Worm (Caenorhabditis elegans) whole organism, late embryonic: Measurements from ENCODE around the gene pqn-90.
"Not testable (repeated sequence)": the region's sequence is repeated elsewhere in the genome, so short reads cannot be mapped to it uniquely, and the experiment has no call there.

Source experiments
- C38D4.7 ChIP-seq: fragments of 200-800 bp; sonication (Bioruptor generic); optimal IDR thresholded peaks from 2 replicates; lab custom pipeline; 2018; ENCODE audit warnings: mild to moderate bottlenecking, missing genetic modification characterization, moderate library complexity, missing compliant biosample characterization
- K09A11.1 ChIP-seq: sonication (generic microtip); optimal IDR thresholded peaks from 2 replicates; lab custom pipeline; 2017; ENCODE audit warnings: antibody characterized with exemption, mild to moderate bottlenecking, missing genetic modification characterization, missing compliant biosample characterization; ENCODE audit not compliant: insufficient read depth
- T23F11.4 ChIP-seq: fragments of 200-800 bp; sonication (Bioruptor generic); optimal IDR thresholded peaks from 2 replicates; lab custom pipeline; 2018; ENCODE audit warnings: mild to moderate bottlenecking, missing genetic modification characterization, missing compliant biosample characterization
- Y22D7AL.16 ChIP-seq: sonication (generic microtip); optimal IDR thresholded peaks from 2 replicates; lab custom pipeline; 2016; ENCODE audit warnings: missing genetic modification characterization, missing compliant biosample characterization
- ahr-1 ChIP-seq: sonication (generic microtip); optimal IDR thresholded peaks from 2 replicates; lab custom pipeline; 2016; ENCODE audit warnings: missing genetic modification characterization, missing compliant biosample characterization
- ceh-22 ChIP-seq: sonication (generic microtip); optimal IDR thresholded peaks from 2 replicates; lab custom pipeline; 2017; ENCODE audit warnings: missing biosample characterization, missing genetic modification characterization
- ceh-30 ChIP-seq: fragments of 150-350 bp; optimal IDR thresholded peaks from 2 replicates; lab custom pipeline; 2014; ENCODE audit warnings: missing biosample characterization, missing genetic modification characterization
- ceh-31 ChIP-seq: sonication (generic microtip); optimal IDR thresholded peaks from 2 replicates; lab custom pipeline; 2016; ENCODE audit warnings: missing genetic modification characterization, missing compliant biosample characterization
- ceh-48 ChIP-seq: sonication (generic microtip); optimal IDR thresholded peaks from 2 replicates; lab custom pipeline; 2016; ENCODE audit warnings: missing genetic modification characterization, inconsistent platforms, missing compliant biosample characterization
- ceh-6 ChIP-seq: fragments of 200-800 bp; sonication (Bioruptor generic); optimal IDR thresholded peaks from 2 replicates; lab custom pipeline; 2018; ENCODE audit warnings: mild to moderate bottlenecking, missing genetic modification characterization, missing compliant biosample characterization
- dve-1 ChIP-seq: sonication (generic microtip); optimal IDR thresholded peaks from 2 replicates; lab custom pipeline; 2017; ENCODE audit warnings: antibody characterized with exemption, mild to moderate bottlenecking, missing genetic modification characterization, missing compliant biosample characterization
- elt-2 ChIP-seq: sonication (generic microtip); optimal IDR thresholded peaks from 2 replicates; lab custom pipeline; 2016; ENCODE audit warnings: missing genetic modification reagents, missing genetic modification characterization, missing compliant biosample characterization
- ets-4 ChIP-seq: sonication (generic microtip); optimal IDR thresholded peaks from 2 replicates; lab custom pipeline; 2016; ENCODE audit warnings: missing genetic modification characterization, missing compliant biosample characterization
- eyg-1 ChIP-seq: sonication (generic microtip); optimal IDR thresholded peaks from 2 replicates; lab custom pipeline; 2016; ENCODE audit warnings: missing genotype, missing genetic modification characterization, missing compliant biosample characterization
- fkh-6 ChIP-seq: sonication (generic microtip); optimal IDR thresholded peaks from 2 replicates; lab custom pipeline; 2016; ENCODE audit warnings: missing genetic modification characterization, missing compliant biosample characterization
- gmeb-2 ChIP-seq: sonication (generic microtip); optimal IDR thresholded peaks from 2 replicates; lab custom pipeline; 2016; ENCODE audit warnings: missing genetic modification characterization, inconsistent platforms, missing compliant biosample characterization
- hlh-8 ChIP-seq: sonication (generic microtip); optimal IDR thresholded peaks from 2 replicates; lab custom pipeline; 2016; ENCODE audit warnings: missing genotype, missing genetic modification characterization, missing compliant biosample characterization
- lin-11 ChIP-seq: fragments of 200-800 bp; sonication (Bioruptor generic); optimal IDR thresholded peaks from 2 replicates; lab custom pipeline; 2018; ENCODE audit warnings: mild to moderate bottlenecking, missing genetic modification characterization, missing compliant biosample characterization
- madf-2 ChIP-seq: sonication (generic microtip); optimal IDR thresholded peaks from 2 replicates; lab custom pipeline; 2017; ENCODE audit warnings: missing genetic modification characterization, missing compliant biosample characterization
- mec-3 ChIP-seq: sonication (generic microtip); optimal IDR thresholded peaks from 2 replicates; lab custom pipeline; 2016; ENCODE audit warnings: borderline replicate concordance, missing genetic modification characterization, missing compliant biosample characterization
- nfya-1 ChIP-seq: sonication (generic microtip); optimal IDR thresholded peaks from 2 replicates; lab custom pipeline; 2017; ENCODE audit warnings: missing genetic modification characterization, mild to moderate bottlenecking, missing compliant biosample characterization, antibody characterized with exemption, moderate library complexity
- nhr-232 ChIP-seq: sonication (generic microtip); optimal IDR thresholded peaks from 2 replicates; lab custom pipeline; 2016; ENCODE audit warnings: missing genetic modification characterization, missing compliant biosample characterization
- sdc-2 ChIP-seq: sonication (generic microtip); optimal IDR thresholded peaks from 2 replicates; lab custom pipeline; 2016; ENCODE audit warnings: missing genotype, missing genetic modification characterization, missing compliant biosample characterization
- sox-4 ChIP-seq: sonication (generic microtip); optimal IDR thresholded peaks from 2 replicates; lab custom pipeline; 2017; ENCODE audit warnings: mild to moderate bottlenecking, missing genetic modification characterization, inconsistent platforms, missing compliant biosample characterization
- syd-9 ChIP-seq: sonication (generic microtip); optimal IDR thresholded peaks from 2 replicates; lab custom pipeline; 2016; ENCODE audit warnings: mild to moderate bottlenecking, missing genetic modification characterization, moderate library complexity, missing compliant biosample characterization
- ttx-3 ChIP-seq: sonication (generic microtip); optimal IDR thresholded peaks from 2 replicates; lab custom pipeline; 2016; ENCODE audit warnings: missing genetic modification reagents, missing genetic modification characterization, missing compliant biosample characterization
- unc-55 ChIP-seq: sonication (generic microtip); optimal IDR thresholded peaks from 2 replicates; lab custom pipeline; 2017; ENCODE audit warnings: missing biosample characterization, missing genetic modification reagents, missing genetic modification characterization
- unc-86 ChIP-seq: sonication (generic microtip); optimal IDR thresholded peaks from 2 replicates; lab custom pipeline; 2016; ENCODE audit warnings: missing genetic modification characterization, missing compliant biosample characterization
- ztf-16 ChIP-seq: sonication (generic microtip); optimal IDR thresholded peaks from 2 replicates; lab custom pipeline; 2017; ENCODE audit warnings: missing genetic modification characterization, missing compliant biosample characterization

Gene pqn-90

ce11 chrIV:15321279-15321678 is 30.2 kb upstream of the pqn-90 start, which contains the start of gene Y73F8A.15:
Y73F8A.15 (plus strand) TSS chrIV:15321579.
- TF ChIP-seq unc-55 (no peak), T23F11.4 (no peak), ceh-48 (tag; lab: Kevin White, UChicago) (no peak), dve-1 (tag; lab: Kevin White, UChicago) (no peak), elt-2 (tag; lab: Kevin White, UChicago) (no peak), mec-3 (tag; lab: Kevin White, UChicago) (no peak), sox-4 (tag; lab: Kevin White, UChicago) (no peak), ceh-30 (tag; lab: Kevin White, UChicago) (no peak), ceh-6 (GFP tag; lab: Kevin White, UChicago) (no peak), eyg-1 (tag; lab: Kevin White, UChicago) (no peak), fkh-6 (no peak), ahr-1 (tag; lab: Kevin White, UChicago) (no peak), madf-2 (tag; lab: Kevin White, UChicago) (no peak), ztf-16 (tag; lab: Kevin White, UChicago) (no peak), nfya-1 (tag; lab: Kevin White, UChicago) (no peak), C38D4.7 (GFP tag; lab: Kevin White, UChicago) (no peak)

DNA sequence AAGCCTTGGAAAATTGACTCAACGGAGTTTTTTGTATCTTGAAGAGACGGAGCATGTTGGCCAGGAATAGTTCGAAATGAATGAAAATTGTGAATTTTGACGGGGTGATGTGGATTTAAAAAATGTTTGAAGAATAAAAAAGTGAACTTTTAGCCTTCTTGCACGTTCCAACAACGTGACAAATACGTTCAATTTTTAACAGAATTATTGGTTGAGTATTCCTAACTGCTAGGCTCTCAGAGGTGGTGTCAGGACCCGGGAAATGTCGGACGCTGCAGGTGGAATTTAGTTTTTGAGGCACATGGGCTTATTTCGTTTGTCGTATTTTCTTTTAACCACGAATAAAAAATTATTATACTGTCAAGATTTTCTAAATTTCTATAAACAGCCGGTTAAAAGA is 27.9 kb upstream of the pqn-90 start, which contains the start of gene Y73F8A.14:
TSS of gene Y73F8A.14 (minus strand) at position 101 of the 400 bp plus-strand sequence.
- not testable (repeated sequence) for TF ChIP-seq unc-86 (tag; lab: Kevin White, UChicago); ceh-6 (GFP tag; lab: Kevin White, UChicago); lin-11 (tag; lab: Kevin White, UChicago)
- TF ChIP-seq, all 69 proteins: peak for 0; not testable (repeated sequence) for 69

- TF ChIP-seq nhr-232 (tag; lab: Kevin White, UChicago), result no peak
- no peak for TF ChIP-seq Y22D7AL.16 (tag; lab: Kevin White, UChicago)
These were observed 24.4 kb upstream of the pqn-90 start for ce11 chrIV:15315502-15315901.

DNA sequence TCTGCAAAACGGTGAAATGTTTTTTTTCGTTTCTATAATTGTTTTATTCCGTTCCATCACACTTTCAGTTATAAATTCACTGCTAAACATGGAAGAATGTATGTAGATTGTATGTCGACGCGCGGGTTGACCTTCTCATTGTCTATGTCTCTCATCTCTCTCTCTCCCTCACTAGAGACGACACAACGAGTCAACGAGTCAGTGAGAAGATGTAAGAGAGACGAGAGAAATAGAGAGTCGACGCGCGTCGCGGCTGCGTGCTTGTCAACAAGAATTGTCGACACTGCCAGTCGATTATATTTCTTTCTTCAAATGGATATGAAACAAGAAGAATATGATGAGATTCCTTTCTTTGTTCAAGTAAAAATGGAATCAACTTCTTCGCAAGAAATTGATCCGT is 20.9 kb upstream of the pqn-90 start, which contains the start of gene Y73F8A.13:
TSS of gene Y73F8A.13 (plus strand) at position 240 of the 400 bp plus-strand sequence.
- TF ChIP-seq C38D4.7 (GFP tag; lab: Kevin White, UChicago) (no peak), Y22D7AL.16 (tag; lab: Kevin White, UChicago) (no peak)

ce11 chrIV:15311590-15311989 is 20.5 kb upstream of the pqn-90 start, which contains the start of gene Y73F8A.12:
Y73F8A.12 (minus strand) TSS chrIV:15311690.
- TF ChIP-seq gmeb-2 (tag; lab: Kevin White, UChicago); ets-4; unc-86 (tag; lab: Kevin White, UChicago): not testable (repeated sequence)

DNA sequence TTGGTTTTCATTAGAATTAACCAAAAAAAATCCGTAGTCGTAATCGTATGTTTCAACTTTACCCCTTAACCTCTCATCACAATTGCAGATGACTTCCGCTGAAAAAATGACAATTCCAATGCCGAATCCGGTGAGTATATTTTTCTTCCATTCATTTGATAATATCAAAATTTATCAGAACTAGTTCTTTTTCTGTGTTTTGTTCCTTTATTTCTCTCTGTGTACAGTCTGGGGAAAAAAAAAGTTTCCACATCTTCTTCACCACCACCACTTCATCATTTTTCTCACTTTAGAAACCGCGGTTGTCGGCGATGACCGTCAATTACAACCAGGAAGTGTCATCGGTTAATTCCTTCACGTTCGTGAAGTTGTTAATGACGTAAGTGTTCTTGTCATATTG is 11.1 kb upstream of the pqn-90 start, which contains the start of gene best-21:
TSS of gene best-21 (plus strand) at position 301 of the 400 bp plus-strand sequence.
- TF ChIP-seq ceh-22 (tag; lab: Kevin White, UChicago), result no peak
- no peak for TF ChIP-seq ceh-31 (tag; lab: Kevin White, UChicago)
- TF ChIP-seq ceh-30 (tag; lab: Kevin White, UChicago), result no peak
- no peak for TF ChIP-seq ttx-3 (tag; lab: Kevin White, UChicago)
- no peak for TF ChIP-seq sdc-2 (tag; lab: Kevin White, UChicago)
- no peak for TF ChIP-seq dve-1 (tag; lab: Kevin White, UChicago)
- TF ChIP-seq hlh-8, result no peak
- no peak for TF ChIP-seq syd-9 (tag; lab: Kevin White, UChicago)
- TF ChIP-seq K09A11.1 (tag; lab: Kevin White, UChicago), result no peak
